Worm (Caenorhabditis elegans): Measurements from ENCODE around the gene grl-8.

Gene grl-8

ce11 chrV:6767576-6767975, 34.7 kb upstream of the grl-8 start:
- TF ChIP-seq ztf-29 (GFP tag; IDR thresholded peaks at IDR 0.05) (no peak), cog-1 (tag; optimal IDR thresholded peaks at IDR 0.05) (no peak), flt-1 (GFP tag; IDR thresholded peaks at IDR 0.05) (no peak), ref-1 (GFP tag; conservative IDR thresholded peaks at IDR 0.05) (no peak), klf-2 (GFP tag; conservative IDR thresholded peaks at IDR 0.05) (no peak), tab-1 (GFP tag; IDR thresholded peaks at IDR 0.05) (no peak), med-1 (GFP tag; optimal IDR thresholded peaks at IDR 0.05; ENCODE audit: insufficient read depth) (no peak), ztf-23 (GFP tag; IDR thresholded peaks at IDR 0.05) (no peak), T22C8.4 (GFP tag; IDR thresholded peaks at IDR 0.05) (no peak)

DNA sequence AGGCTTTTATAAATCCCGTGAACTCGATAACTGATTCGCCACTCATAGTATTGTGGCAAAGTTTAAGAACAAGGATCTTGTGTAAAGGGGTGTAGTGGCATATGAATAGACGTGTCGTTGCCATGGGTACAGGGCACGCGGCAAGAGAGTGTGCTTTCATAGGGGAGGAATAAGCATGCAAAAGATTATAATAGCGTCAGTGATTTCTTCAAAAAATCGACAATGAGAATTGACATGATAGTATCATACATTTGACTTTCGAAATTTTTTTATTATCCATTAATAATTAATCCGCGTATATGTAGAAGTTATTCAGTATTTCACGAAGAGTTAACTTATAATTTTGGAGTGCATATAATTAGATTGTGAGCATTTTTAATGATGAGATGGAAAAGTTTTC, 32.1 kb upstream of the grl-8 start, which contains the start of gene bbs-8:
TSS of gene bbs-8 (minus strand) at position 101 of the 400 bp plus-strand sequence.
- no peak for TF ChIP-seq ref-1 (GFP tag; conservative IDR thresholded peaks at IDR 0.05)
- 0 out of 2 replicates have a peak, but pooled peaks have one; percentile 2 for TF ChIP-seq ztf-23 (GFP tag; IDR thresholded peaks at IDR 0.05)

- TF ChIP-seq T22C8.4 (GFP tag; IDR thresholded peaks at IDR 0.05) (no peak), med-1 (GFP tag; optimal IDR thresholded peaks at IDR 0.05; ENCODE audit: insufficient read depth) (no peak), cog-1 (tag; optimal IDR thresholded peaks at IDR 0.05) (no peak), ztf-29 (GFP tag; IDR thresholded peaks at IDR 0.05) (no peak), ztf-23 (GFP tag; IDR thresholded peaks at IDR 0.05) (no peak), klf-2 (GFP tag; conservative IDR thresholded peaks at IDR 0.05) (no peak)
Measured at ce11 chrV:6762361-6762760, 29.5 kb upstream of the grl-8 start, which contains the start of gene T25F10.4. T25F10.4 (minus strand) TSS chrV:6762461.

ce11 chrV:6758017-6758416, 25.1 kb upstream of the grl-8 start, which contains the start of gene dbl-1:
dbl-1 (plus strand) TSS chrV:6758135.
- TF ChIP-seq flt-1 (GFP tag; IDR thresholded peaks at IDR 0.05) (no peak), T22C8.4 (GFP tag; IDR thresholded peaks at IDR 0.05) (no peak), ref-1 (GFP tag; conservative IDR thresholded peaks at IDR 0.05) (no peak), cog-1 (tag; optimal IDR thresholded peaks at IDR 0.05) (no peak), tab-1 (GFP tag; IDR thresholded peaks at IDR 0.05) (no peak), ztf-29 (GFP tag; IDR thresholded peaks at IDR 0.05) (no peak), med-1 (GFP tag; optimal IDR thresholded peaks at IDR 0.05; ENCODE audit: insufficient read depth) (no peak), ztf-23 (GFP tag; IDR thresholded peaks at IDR 0.05) (no peak), klf-2 (GFP tag; conservative IDR thresholded peaks at IDR 0.05) (no peak)

- TF ChIP-seq ztf-29 (GFP tag; IDR thresholded peaks at IDR 0.05), result no peak
- TF ChIP-seq klf-2 (GFP tag; conservative IDR thresholded peaks at IDR 0.05), result no peak
- TF ChIP-seq ref-1 (GFP tag; conservative IDR thresholded peaks at IDR 0.05), result no peak
- no peak for TF ChIP-seq ztf-23 (GFP tag; IDR thresholded peaks at IDR 0.05)
- TF ChIP-seq tab-1 (GFP tag; IDR thresholded peaks at IDR 0.05), result no peak
- TF ChIP-seq flt-1 (GFP tag; IDR thresholded peaks at IDR 0.05), result no peak
- TF ChIP-seq cog-1 (tag; optimal IDR thresholded peaks at IDR 0.05), result no peak
Measured at ce11 chrV:6753257-6753656, 20.4 kb upstream of the grl-8 start.

- no peak for TF ChIP-seq ztf-29 (GFP tag; IDR thresholded peaks at IDR 0.05)
- TF ChIP-seq klf-2 (GFP tag; conservative IDR thresholded peaks at IDR 0.05), result 0 out of 2 replicates have a peak, but pooled peaks have one; percentile 16
- TF ChIP-seq ztf-23 (GFP tag; IDR thresholded peaks at IDR 0.05), result no peak
- TF ChIP-seq flt-1 (GFP tag; IDR thresholded peaks at IDR 0.05), result no peak
- no peak for TF ChIP-seq ref-1 (GFP tag; conservative IDR thresholded peaks at IDR 0.05)
- TF ChIP-seq med-1 (GFP tag; optimal IDR thresholded peaks at IDR 0.05; ENCODE audit: insufficient read depth), result no peak
Measured at ce11 chrV:6751493-6752100, 18.7 kb upstream of the grl-8 start.

DNA sequence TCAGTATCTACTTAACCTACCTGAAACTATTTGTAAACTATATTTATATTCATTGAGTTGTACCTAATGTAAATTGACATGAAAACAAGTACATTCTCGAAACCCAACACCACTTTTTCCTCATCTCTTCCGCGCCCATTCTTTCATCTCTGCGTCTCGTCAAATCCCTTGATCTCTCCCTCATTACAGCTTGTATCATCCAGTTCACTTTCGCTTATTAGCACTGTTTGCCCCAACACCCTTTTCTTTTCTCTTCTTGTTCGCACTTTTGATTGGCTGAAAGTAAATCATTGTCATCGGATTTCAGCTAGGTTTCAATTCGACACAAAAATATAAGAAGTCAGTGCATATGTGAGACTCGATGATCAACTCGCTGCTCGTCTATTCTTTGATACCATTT, 11.9 kb upstream of the grl-8 start, which contains the start of gene T25F10.3:
TSS of gene T25F10.3 (plus strand) at position 308 of the 400 bp plus-strand sequence.
- TF ChIP-seq tab-1 (GFP tag; IDR thresholded peaks at IDR 0.05) (no peak), ztf-29 (GFP tag; IDR thresholded peaks at IDR 0.05) (no peak), med-1 (GFP tag; optimal IDR thresholded peaks at IDR 0.05; ENCODE audit: insufficient read depth) (no peak), cog-1 (tag; optimal IDR thresholded peaks at IDR 0.05) (no peak), ref-1 (GFP tag; conservative IDR thresholded peaks at IDR 0.05) (no peak), T22C8.4 (GFP tag; IDR thresholded peaks at IDR 0.05) (no peak), klf-2 (GFP tag; conservative IDR thresholded peaks at IDR 0.05) (no peak), flt-1 (GFP tag; IDR thresholded peaks at IDR 0.05) (no peak), ztf-23 (GFP tag; IDR thresholded peaks at IDR 0.05) (no peak)

- TF ChIP-seq T22C8.4 (GFP tag; IDR thresholded peaks at IDR 0.05) (no peak), ztf-29 (GFP tag; IDR thresholded peaks at IDR 0.05) (no peak), ref-1 (GFP tag; conservative IDR thresholded peaks at IDR 0.05) (no peak)
Measured at ce11 chrV:6736877-6737276, 4.0 kb upstream of the grl-8 start.

ce11 chrV:6736108-6736507, 3.2 kb upstream of the grl-8 start:
- TF ChIP-seq ref-1 (GFP tag; conservative IDR thresholded peaks at IDR 0.05) (no peak), flt-1 (GFP tag; IDR thresholded peaks at IDR 0.05) (no peak), klf-2 (GFP tag; conservative IDR thresholded peaks at IDR 0.05) (no peak), tab-1 (GFP tag; IDR thresholded peaks at IDR 0.05) (no peak), ztf-23 (GFP tag; IDR thresholded peaks at IDR 0.05) (no peak), cog-1 (tag; optimal IDR thresholded peaks at IDR 0.05) (no peak), T22C8.4 (GFP tag; IDR thresholded peaks at IDR 0.05) (no peak), med-1 (GFP tag; optimal IDR thresholded peaks at IDR 0.05; ENCODE audit: insufficient read depth) (no peak), ztf-29 (GFP tag; IDR thresholded peaks at IDR 0.05) (no peak)

DNA sequence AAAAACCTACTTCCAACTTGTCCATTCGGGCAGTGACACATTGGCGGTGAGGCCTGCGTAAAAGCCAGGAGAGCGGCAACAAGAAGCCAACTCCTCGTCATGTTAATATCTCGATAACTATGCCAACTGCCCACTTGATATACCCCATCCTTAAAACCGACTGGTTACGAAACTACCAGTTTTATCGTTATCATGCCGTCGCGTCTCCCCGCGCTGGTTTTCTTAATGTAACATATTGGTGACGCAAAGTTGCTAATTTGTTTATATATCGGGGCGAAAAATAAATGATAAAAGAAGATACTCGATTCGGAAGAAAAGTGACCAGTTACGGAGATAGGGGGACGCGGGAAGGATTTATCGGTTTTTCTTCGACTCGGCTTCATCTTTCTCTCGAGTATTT, 1.3 kb downstream of the grl-8 start, which contains the start of gene grl-9:
TSS of gene grl-9 (minus strand) at position 101 of the 400 bp plus-strand sequence.
- TF ChIP-seq flt-1 (GFP tag; IDR thresholded peaks at IDR 0.05) (no peak), cog-1 (tag; optimal IDR thresholded peaks at IDR 0.05) (no peak), med-1 (GFP tag; optimal IDR thresholded peaks at IDR 0.05; ENCODE audit: insufficient read depth) (no peak), ztf-23 (GFP tag; IDR thresholded peaks at IDR 0.05) (no peak), klf-2 (GFP tag; conservative IDR thresholded peaks at IDR 0.05) (no peak), T22C8.4 (GFP tag; IDR thresholded peaks at IDR 0.05) (no peak), tab-1 (GFP tag; IDR thresholded peaks at IDR 0.05) (no peak), ztf-29 (GFP tag; IDR thresholded peaks at IDR 0.05) (no peak), ref-1 (GFP tag; conservative IDR thresholded peaks at IDR 0.05) (no peak)
